Worm (Caenorhabditis elegans) whole organism, mixed stage, embryonic: ENCODE results near the gene W09D6.4.

Source experiments
- blmp-1 ChIP-seq: fragments of 150-350 bp; optimal IDR thresholded peaks from 2 replicates; lab custom pipeline; 2014; ENCODE audit warnings: missing biosample characterization, missing genetic modification characterization
- ceh-43 ChIP-seq: fragments of 200-800 bp; sonication (Bioruptor generic); optimal IDR thresholded peaks from 2 replicates; lab custom pipeline; 2018; ENCODE audit warnings: mild to moderate bottlenecking, missing genetic modification characterization, moderate library complexity, missing compliant biosample characterization
- ceh-83 ChIP-seq: fragments of 200-800 bp; sonication (Bioruptor generic); optimal IDR thresholded peaks from 2 replicates; lab custom pipeline; 2018; ENCODE audit warnings: mild to moderate bottlenecking, missing genetic modification characterization, missing compliant biosample characterization
- drap-1 ChIP-seq: fragments of 200-800 bp; sonication (Bioruptor generic); optimal IDR thresholded peaks from 3 replicates; lab custom pipeline; 2018; ENCODE audit warnings: mild to moderate bottlenecking, missing genetic modification characterization, missing compliant biosample characterization
- hlh-1 ChIP-seq: fragments of 150-350 bp; optimal IDR thresholded peaks from 2 replicates; lab custom pipeline; 2014; ENCODE audit warnings: missing biosample characterization, missing genetic modification reagents, missing genetic modification characterization
- lin-13 ChIP-seq: fragments of 150-350 bp; optimal IDR thresholded peaks from 2 replicates; lab custom pipeline; 2014; ENCODE audit warnings: missing biosample characterization, missing genetic modification characterization
- mls-2 ChIP-seq: sonication (generic microtip); optimal IDR thresholded peaks from 2 replicates; lab custom pipeline; 2016; ENCODE audit warnings: mild to moderate bottlenecking, missing genetic modification characterization, moderate library complexity, missing compliant biosample characterization
- nhr-28 ChIP-seq: fragments of 150-350 bp; optimal IDR thresholded peaks from 2 replicates; lab custom pipeline; 2014; ENCODE audit warnings: missing biosample characterization, missing genetic modification characterization
- nhr-76 ChIP-seq: sonication (generic microtip); optimal IDR thresholded peaks from 2 replicates; lab custom pipeline; 2017; ENCODE audit warnings: missing biosample characterization, missing genetic modification characterization
- pha-4 ChIP-seq: fragments of 150-350 bp; optimal IDR thresholded peaks from 2 replicates; lab custom pipeline; 2018; ENCODE audit warnings: missing biosample characterization, missing genetic modification reagents, missing genetic modification characterization
- unc-120 ChIP-seq: sonication (generic microtip); optimal IDR thresholded peaks from 2 replicates; lab custom pipeline; 2017; ENCODE audit warnings: missing genetic modification characterization, missing compliant biosample characterization; ENCODE audit not compliant: poor library complexity, severe bottlenecking

DNA sequence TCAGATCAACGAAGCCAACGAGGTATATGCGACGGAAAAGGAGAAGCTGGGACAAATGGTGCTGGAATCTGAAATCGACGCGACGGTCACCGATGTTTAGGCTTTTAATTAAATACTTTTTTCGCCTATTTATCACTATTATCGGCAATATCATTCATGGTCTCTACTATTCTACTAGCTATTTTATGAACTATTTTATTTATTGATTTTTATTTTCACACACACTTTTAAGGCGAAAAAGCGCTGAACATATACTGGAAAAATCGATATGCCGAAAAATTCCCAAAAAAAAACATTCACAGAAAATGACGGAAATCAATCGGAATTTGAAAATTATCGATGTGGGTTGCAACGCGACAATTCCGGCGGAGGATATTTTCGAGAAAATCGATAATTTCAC lies 11.0 kb upstream of the W09D6.4 start, which contains the start of gene W09D6.1:
- TF ChIP-seq unc-120 (tag; lab: Kevin White, UChicago) (no peak), nhr-28 (tag; lab: Kevin White, UChicago) (no peak), nhr-76 (tag; lab: Kevin White, UChicago) (no peak), drap-1 (no peak), hlh-1 (tag; lab: Kevin White, UChicago) (no peak), blmp-1 (tag; lab: Kevin White, UChicago) (no peak), mls-2 (no peak), pha-4 (tag; lab: Kevin White, UChicago) (no peak), ceh-43 (no peak), ceh-83 (GFP tag; lab: Kevin White, UChicago) (no peak), lin-13 (no peak)
